Worm (Caenorhabditis elegans): Measurements from ENCODE around the gene ZK616.8.
"Not testable (repeated sequence)": the region's sequence is repeated elsewhere in the genome, so short reads cannot be mapped to it uniquely, and the experiment has no call there.

ce11 chrIV:5455999-5456398 lies 44.0 kb upstream of the ZK616.8 start, which contains the start of gene Y4C6A.3:
- TF ChIP-seq sup-37 (GFP tag; optimal IDR thresholded peaks at IDR 0.05); zag-1 (tag; optimal IDR thresholded peaks at IDR 0.05); nhr-77 (tag; optimal IDR thresholded peaks at IDR 0.05); ceh-63 (GFP tag; optimal IDR thresholded peaks at IDR 0.05); lsy-2 (tag; optimal IDR thresholded peaks at IDR 0.05); nhr-20 (tag; optimal IDR thresholded peaks at IDR 0.05); pqm-1 (tag; optimal IDR thresholded peaks at IDR 0.05); lin-39 (tag; optimal IDR thresholded peaks at IDR 0.05); lin-35 (GFP tag; optimal IDR thresholded peaks at IDR 0.05); ztf-11 (tag; optimal IDR thresholded peaks at IDR 0.05); ama-1 (optimal IDR thresholded peaks at IDR 0.05); unc-130 (tag; optimal IDR thresholded peaks at IDR 0.05); alr-1 (tag; optimal IDR thresholded peaks at IDR 0.05; ENCODE audit: borderline replicate concordance); rnt-1 (tag; optimal IDR thresholded peaks at IDR 0.05): not testable (repeated sequence)
